Worm (Caenorhabditis elegans): Measurements from ENCODE around the gene F16H6.10.

ce11 chrV:18235808-18236207 is 11.6 kb upstream of the F16H6.10 start:
- TF ChIP-seq ets-4 (tag; optimal IDR thresholded peaks at IDR 0.05) (no peak), zip-5 (tag; optimal IDR thresholded peaks at IDR 0.05) (no peak), ama-1 (optimal IDR thresholded peaks at IDR 0.05) (no peak), dve-1 (tag; optimal IDR thresholded peaks at IDR 0.05) (no peak), npax-4 (tag; optimal IDR thresholded peaks at IDR 0.05) (no peak), ttx-3 (tag; optimal IDR thresholded peaks at IDR 0.05) (no peak), ceh-30 (tag; optimal IDR thresholded peaks at IDR 0.05) (no peak), nfya-1 (tag; optimal IDR thresholded peaks at IDR 0.05) (no peak), ceh-22 (tag; optimal IDR thresholded peaks at IDR 0.05) (no peak)

All from whole organism, late embryonic.